Worm (Caenorhabditis elegans) whole organism, young adult: ENCODE results near the gene atg-7.
A peak's percentile ranks its signal among the peaks of the same experiment; 100 is the strongest.

Experiments used
- B0035.1 ChIP-seq: sonication (generic microtip); optimal IDR thresholded peaks from 2 replicates; lab custom pipeline; 2016; ENCODE audit warnings: missing genetic modification characterization, mild to moderate bottlenecking, missing compliant biosample characterization, missing genotype, missing genetic modification reagents
- D2030.7 ChIP-seq: fragments of 200-800 bp; sonication (Bioruptor generic); IDR thresholded peaks from 2 replicates; pipeline ENCODE4 v1.3.6; 2022; ENCODE audit warnings: missing genetic modification reagents, missing genetic modification characterization, missing compliant biosample characterization
- F10E7.11 ChIP-seq: sonication (generic microtip); optimal IDR thresholded peaks from 2 replicates; lab custom pipeline; 2017; ENCODE audit warnings: mild to moderate bottlenecking, missing genetic modification characterization, moderate library complexity, missing compliant biosample characterization
- F33H1.4 ChIP-seq: fragments of 200-800 bp; sonication (Bioruptor generic); IDR thresholded peaks from 2 replicates; pipeline ENCODE4 v1.3.6; 2022; ENCODE audit warnings: missing genetic modification reagents, missing genetic modification characterization, missing compliant biosample characterization
- F55B11.4 ChIP-seq: sonication (generic microtip); optimal IDR thresholded peaks from 2 replicates; lab custom pipeline; 2016; ENCODE audit warnings: missing compliant biosample characterization, missing genetic modification characterization, borderline replicate concordance; ENCODE audit not compliant: insufficient read depth
- F57A8.1 ChIP-seq: fragments of 200-800 bp; sonication (Bioruptor generic); optimal IDR thresholded peaks from 2 replicates; lab custom pipeline; 2018; ENCODE audit warnings: mild to moderate bottlenecking, missing genetic modification characterization, moderate library complexity, missing compliant biosample characterization
- F57C9.4 ChIP-seq: sonication (generic microtip); optimal IDR thresholded peaks from 2 replicates; lab custom pipeline; 2017; ENCODE audit warnings: mild to moderate bottlenecking, missing genetic modification characterization, missing compliant biosample characterization
- T07F8.4 ChIP-seq: sonication (generic microtip); optimal IDR thresholded peaks from 2 replicates; lab custom pipeline; 2016; ENCODE audit warnings: mild to moderate bottlenecking, missing genetic modification characterization, moderate library complexity, missing compliant biosample characterization
- T26A5.8 ChIP-seq: sonication (generic microtip); optimal IDR thresholded peaks from 2 replicates; lab custom pipeline; 2016; ENCODE audit warnings: missing genetic modification characterization, missing compliant biosample characterization
- Y53F4B.3 ChIP-seq: fragments of 200-800 bp; sonication (Bioruptor generic); IDR thresholded peaks from 2 replicates; pipeline ENCODE4 v1.3.6; 2022; ENCODE audit warnings: missing genetic modification reagents, missing genetic modification characterization, missing compliant biosample characterization
- ama-1 ChIP-seq, 3 experiments: fragments of 150-350 bp in 1 of 3; sonication (generic microtip) in 2 of 3; optimal IDR thresholded peaks; 2 replicates each; lab custom pipeline; 2014 to 2018; ENCODE audit warnings: missing biosample characterization in 2 of 3, missing genetic modification characterization in 2 of 3, missing genetic modification reagents in 2 of 3
- aptf-2 ChIP-seq: fragments of 200-800 bp; sonication (Bioruptor generic); conservative IDR thresholded peaks from 2 replicates; pipeline ENCODE4 v1.3.6; 2022; ENCODE audit warnings: missing genetic modification reagents, missing genetic modification characterization, missing compliant biosample characterization
- bed-1 ChIP-seq: fragments of 200-800 bp; sonication (Bioruptor generic); IDR thresholded peaks from 2 replicates; pipeline ENCODE4 v1.3.6; 2022; ENCODE audit warnings: missing genetic modification reagents, missing genetic modification characterization, missing compliant biosample characterization
- bed-2 ChIP-seq: fragments of 200-800 bp; sonication (Bioruptor generic); IDR thresholded peaks from 2 replicates; pipeline ENCODE4 v1.3.6; 2022; ENCODE audit warnings: missing genetic modification reagents, missing genetic modification characterization, missing compliant biosample characterization
- cebp-2 ChIP-seq: fragments of 200-800 bp; sonication (Bioruptor generic); IDR thresholded peaks from 2 replicates; pipeline ENCODE4 v1.3.6; 2022; ENCODE audit warnings: missing genetic modification characterization, missing compliant biosample characterization
- ceh-79 ChIP-seq: sonication (generic microtip); optimal IDR thresholded peaks from 2 replicates; lab custom pipeline; 2017; ENCODE audit warnings: mild to moderate bottlenecking, missing genetic modification characterization, missing compliant biosample characterization
- die-1 ChIP-seq: sonication (generic microtip); optimal IDR thresholded peaks from 2 replicates; lab custom pipeline; 2016; ENCODE audit warnings: missing genotype, mild to moderate bottlenecking, missing genetic modification characterization, missing compliant biosample characterization
- hlh-26 ChIP-seq: fragments of 200-800 bp; sonication (Bioruptor generic); conservative IDR thresholded peaks from 2 replicates; pipeline ENCODE4 v1.3.6; 2022; ENCODE audit warnings: missing genetic modification reagents, missing genetic modification characterization, missing compliant biosample characterization
- hmg-1.2 ChIP-seq: fragments of 200-800 bp; sonication (Bioruptor generic); IDR thresholded peaks from 2 replicates; pipeline ENCODE4 v1.3.6; 2022; ENCODE audit warnings: missing genetic modification reagents, missing genetic modification characterization, missing compliant biosample characterization
- lag-1 ChIP-seq: fragments of 200-800 bp; sonication (Bioruptor generic); IDR thresholded peaks from 2 replicates; pipeline ENCODE4 v1.3.6; 2022; ENCODE audit warnings: missing genetic modification reagents, missing genetic modification characterization, missing compliant biosample characterization
- let-526 ChIP-seq: fragments of 200-800 bp; sonication (Bioruptor generic); IDR thresholded peaks from 2 replicates; pipeline ENCODE4 v1.3.6; 2022; ENCODE audit warnings: missing genetic modification reagents, missing genetic modification characterization, missing compliant biosample characterization
- lin-26 ChIP-seq: fragments of 200-800 bp; sonication (Bioruptor generic); IDR thresholded peaks from 2 replicates; pipeline ENCODE4 v1.3.6; 2022; ENCODE audit warnings: missing genetic modification reagents, missing genetic modification characterization, missing compliant biosample characterization
- lin-40 ChIP-seq: sonication (generic microtip); optimal IDR thresholded peaks from 2 replicates; lab custom pipeline; 2016; ENCODE audit warnings: missing genetic modification characterization, mild to moderate bottlenecking, missing compliant biosample characterization, missing genotype, missing genetic modification reagents
- lsl-1 ChIP-seq: fragments of 200-800 bp; sonication (Bioruptor generic); optimal IDR thresholded peaks from 2 replicates; lab custom pipeline; 2018; ENCODE audit warnings: mild to moderate bottlenecking, missing genetic modification characterization, moderate library complexity, missing compliant biosample characterization
- madf-10 ChIP-seq: sonication (generic microtip); optimal IDR thresholded peaks from 2 replicates; lab custom pipeline; 2016; ENCODE audit warnings: mild to moderate bottlenecking, missing genetic modification characterization, missing compliant biosample characterization
- madf-3 ChIP-seq: fragments of 200-800 bp; sonication (Bioruptor generic); IDR thresholded peaks from 2 replicates; pipeline ENCODE4 v1.3.6; 2022; ENCODE audit warnings: missing genetic modification reagents, missing genetic modification characterization, missing compliant biosample characterization
- madf-8 ChIP-seq: fragments of 200-800 bp; sonication (Bioruptor generic); conservative IDR thresholded peaks from 2 replicates; pipeline ENCODE4 v1.3.6; 2022; ENCODE audit warnings: missing genetic modification reagents, missing genetic modification characterization, missing compliant biosample characterization
- nfya-2 ChIP-seq: fragments of 200-800 bp; sonication (Bioruptor generic); IDR thresholded peaks from 2 replicates; pipeline ENCODE4 v1.3.6; 2022; ENCODE audit warnings: missing genetic modification reagents, missing genetic modification characterization, missing compliant biosample characterization
- nhr-120 ChIP-seq: fragments of 200-800 bp; sonication (Bioruptor generic); IDR thresholded peaks from 2 replicates; pipeline ENCODE4 v1.3.6; 2022; ENCODE audit warnings: missing genetic modification characterization, missing compliant biosample characterization
- pbrm-1 ChIP-seq: fragments of 200-800 bp; sonication (Bioruptor generic); IDR thresholded peaks from 2 replicates; pipeline ENCODE4 v1.3.6; 2022; ENCODE audit warnings: missing genetic modification reagents, missing genetic modification characterization, missing compliant biosample characterization
- pha-4 ChIP-seq: fragments of 150-350 bp; sonication (generic microtip); optimal IDR thresholded peaks from 2 replicates; lab custom pipeline; 2014; ENCODE audit warnings: missing biosample characterization, missing genetic modification reagents, missing genetic modification characterization
- rcor-1 ChIP-seq: fragments of 200-800 bp; sonication (Bioruptor generic); IDR thresholded peaks from 2 replicates; pipeline ENCODE4 v1.3.6; 2022; ENCODE audit warnings: missing genetic modification reagents, missing genetic modification characterization, missing compliant biosample characterization
- rpc-1 ChIP-seq, 2 experiments: fragments of 150-350 bp in 1 of 2; sonication (generic microtip) in 1 of 2; optimal IDR thresholded peaks; 2 replicates each; lab custom pipeline; 2014 to 2018; ENCODE audit warnings: missing biosample characterization in 1 of 2, missing genetic modification characterization in 1 of 2, missing genetic modification reagents in 1 of 2, missing genotype in 1 of 2
- sdz-38 ChIP-seq: sonication (generic microtip); optimal IDR thresholded peaks from 2 replicates; lab custom pipeline; 2016; ENCODE audit warnings: missing genotype, missing genetic modification characterization, missing compliant biosample characterization
- somi-1 ChIP-seq: fragments of 200-800 bp; sonication (Bioruptor generic); optimal IDR thresholded peaks from 2 replicates; lab custom pipeline; 2018; ENCODE audit warnings: mild to moderate bottlenecking, missing genetic modification characterization, missing compliant biosample characterization
- tbp1 ChIP-seq: fragments of 200-800 bp; sonication (Bioruptor generic); optimal IDR thresholded peaks from 2 replicates; lab custom pipeline; 2018; ENCODE audit warnings: mild to moderate bottlenecking, missing genetic modification characterization, missing compliant biosample characterization
- tlf-1 ChIP-seq: fragments of 200-800 bp; sonication (Bioruptor generic); optimal IDR thresholded peaks from 2 replicates; lab custom pipeline; 2018; ENCODE audit warnings: mild to moderate bottlenecking, missing genetic modification characterization, missing compliant biosample characterization
- unc-62 ChIP-seq: fragments of 150-350 bp; optimal IDR thresholded peaks from 2 replicates; lab custom pipeline; 2014; ENCODE audit warnings: missing biosample characterization, missing genetic modification reagents, missing genetic modification characterization
- ztf-22 ChIP-seq: fragments of 200-800 bp; sonication (Bioruptor generic); optimal IDR thresholded peaks from 2 replicates; lab custom pipeline; 2018; ENCODE audit warnings: mild to moderate bottlenecking, missing genetic modification characterization, moderate library complexity, missing compliant biosample characterization
- ztf-25 ChIP-seq: fragments of 200-800 bp; sonication (Bioruptor generic); IDR thresholded peaks from 2 replicates; pipeline ENCODE4 v1.3.6; 2022; ENCODE audit warnings: missing genetic modification reagents, missing genetic modification characterization, missing compliant biosample characterization
- ztf-26 ChIP-seq: sonication (generic microtip); optimal IDR thresholded peaks from 2 replicates; lab custom pipeline; 2017; ENCODE audit warnings: missing genetic modification characterization, missing compliant biosample characterization

Gene atg-7

DNA sequence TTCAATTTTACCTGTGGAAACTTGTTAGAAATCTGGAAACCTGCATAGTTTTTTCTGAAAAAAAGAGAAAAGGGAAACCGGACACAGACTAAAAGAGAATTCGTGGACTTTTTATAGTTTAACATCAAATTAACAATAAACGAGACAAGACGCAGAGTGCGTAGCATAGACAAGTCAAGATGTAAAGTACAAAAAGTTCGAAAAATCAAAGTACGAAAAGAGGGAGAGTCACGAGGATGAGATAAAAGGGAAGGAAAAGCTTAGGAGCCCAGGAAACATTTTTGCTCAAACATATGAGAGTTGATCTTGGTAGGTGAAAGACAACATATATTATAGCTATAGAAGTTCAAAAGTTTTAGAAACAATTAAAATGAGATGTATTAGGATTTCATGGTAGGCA, 16.9 kb upstream of the atg-7 start, which contains the start of gene M7.12:
M7.12 (minus strand) TSS at position 188 of the 400 bp plus-strand sequence.
- TF ChIP-seq tlf-1 (GFP tag; lab: Kevin White, UChicago) (no peak), lin-40 (tag; lab: Kevin White, UChicago) (no peak), tbp1 (GFP tag; lab: Kevin White, UChicago) (no peak), sdz-38 (tag; lab: Kevin White, UChicago) (no peak)

DNA sequence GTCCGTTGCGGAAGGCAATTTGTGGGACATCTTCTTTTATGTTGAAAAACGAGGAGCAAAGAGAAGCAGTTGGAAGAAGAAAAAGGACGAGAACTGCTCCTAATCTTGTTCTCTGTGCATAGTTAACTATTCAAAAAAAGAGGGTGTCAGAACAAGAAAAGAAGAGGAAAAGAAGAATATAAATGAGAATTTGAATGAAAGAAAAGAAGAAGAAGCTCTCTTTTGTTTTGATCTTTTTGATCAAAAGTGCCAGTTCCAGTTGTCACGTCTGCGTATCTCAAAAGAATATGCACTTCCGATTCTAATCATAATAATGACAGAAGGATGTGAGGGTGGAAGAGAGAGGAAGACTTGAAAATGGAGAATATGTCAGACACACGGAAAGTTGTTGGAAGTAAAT, 14.1 kb upstream of the atg-7 start, which contains the start of gene M7.8:
M7.8 (minus strand) TSS at position 112 of the 400 bp plus-strand sequence.
- TF ChIP-seq rpc-1 (optimal IDR thresholded peaks at IDR 0.05; lab: Kevin White, UChicago) = no peak
- TF ChIP-seq rpc-1 (tag; optimal IDR thresholded peaks at IDR 0.05; lab: Kevin White, UChicago) = no peak
- no peak for TF ChIP-seq lag-1 (GFP tag; lab: Robert Waterston, UW)
- no peak for TF ChIP-seq F10E7.11
- no peak for TF ChIP-seq lsl-1
- TF ChIP-seq F33H1.4 (GFP tag; lab: Robert Waterston, UW) = no peak
- no peak for TF ChIP-seq F57A8.1 (GFP tag; lab: Kevin White, UChicago)
- TF ChIP-seq nhr-120 (GFP tag; lab: Robert Waterston, UW) = no peak
- TF ChIP-seq F57C9.4 (tag; lab: Kevin White, UChicago) = no peak
- no peak for TF ChIP-seq bed-2 (GFP tag; lab: Robert Waterston, UW)
- no peak for TF ChIP-seq rcor-1 (GFP tag; lab: Robert Waterston, UW)
- no peak for TF ChIP-seq F55B11.4 (tag; lab: Kevin White, UChicago)
- TF ChIP-seq madf-8 (GFP tag; lab: Robert Waterston, UW) = no peak
- no peak for TF ChIP-seq cebp-2 (GFP tag; lab: Robert Waterston, UW)
- TF ChIP-seq ceh-79 (tag; lab: Kevin White, UChicago) = no peak

DNA sequence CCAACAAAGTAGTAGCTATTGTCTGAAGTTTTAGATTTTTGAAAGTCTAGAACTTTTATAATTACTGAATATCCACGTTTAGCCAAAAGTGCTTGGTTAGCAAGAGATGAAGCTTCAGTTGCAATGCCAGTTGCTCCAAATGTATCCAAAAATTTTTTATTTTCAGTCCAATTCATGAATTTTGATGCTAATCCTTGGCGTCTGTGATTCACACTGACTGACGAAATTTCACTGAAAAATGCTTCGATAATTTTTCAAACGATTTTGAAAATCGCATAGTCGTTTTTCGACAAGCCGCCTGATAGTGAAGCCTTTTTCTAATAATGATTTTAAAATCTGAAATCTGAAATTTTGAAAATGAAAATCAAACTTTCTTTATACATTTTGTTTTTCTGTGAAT, 13.2 kb upstream of the atg-7 start:
- TF ChIP-seq bed-1 (GFP tag; lab: Robert Waterston, UW) = no peak

DNA sequence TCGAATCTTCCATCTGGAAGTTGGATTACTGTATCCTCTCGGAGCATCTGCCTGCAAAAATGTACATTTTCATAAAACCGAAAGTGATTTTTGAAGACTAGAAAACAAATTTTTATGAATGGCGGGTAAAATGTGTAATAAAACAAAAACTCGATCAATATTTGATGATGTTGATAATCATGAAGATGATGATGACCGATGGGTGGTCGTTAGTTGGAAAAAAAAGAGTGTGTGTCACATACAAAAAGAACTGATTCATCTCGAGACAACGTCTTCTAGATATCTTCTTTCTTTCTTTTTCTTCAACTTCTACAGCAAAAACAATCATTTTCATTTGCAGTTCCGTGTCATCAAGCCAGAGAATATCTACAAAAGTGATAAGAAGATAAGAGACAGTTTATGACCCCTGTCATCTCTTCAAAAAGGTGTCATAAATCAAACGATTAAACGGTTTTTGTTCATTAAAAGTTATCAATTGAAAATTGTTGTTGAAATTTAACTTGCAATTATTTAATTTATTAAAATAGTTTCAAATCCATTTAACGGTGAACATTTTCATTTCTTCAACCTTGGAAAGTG, 11.7 kb upstream of the atg-7 start, which contains the start of gene bcc-1:
bcc-1 (minus strand) TSS at position 51 of the 579 bp plus-strand sequence.
- TF ChIP-seq D2030.7 = no peak
- no peak for TF ChIP-seq ztf-25 (GFP tag; lab: Robert Waterston, UW)
- TF ChIP-seq F57C9.4 (tag; lab: Kevin White, UChicago) = no peak
- no peak for TF ChIP-seq lin-26 (GFP tag; lab: Robert Waterston, UW)
- no peak for TF ChIP-seq madf-3 (GFP tag; lab: Robert Waterston, UW)
- no peak for TF ChIP-seq sdz-38 (tag; lab: Kevin White, UChicago)
- no peak for TF ChIP-seq bed-2 (GFP tag; lab: Robert Waterston, UW)
- peak; percentile 49 for TF ChIP-seq somi-1 (GFP tag; lab: Kevin White, UChicago)
- no peak for TF ChIP-seq nfya-2 (GFP tag; lab: Robert Waterston, UW)
- TF ChIP-seq ztf-26 (tag; lab: Kevin White, UChicago) = peak; percentile 5
- TF ChIP-seq lin-40 (tag; lab: Kevin White, UChicago) = no peak
- no peak for TF ChIP-seq Y53F4B.3 (GFP tag; lab: Robert Waterston, UW)

DNA sequence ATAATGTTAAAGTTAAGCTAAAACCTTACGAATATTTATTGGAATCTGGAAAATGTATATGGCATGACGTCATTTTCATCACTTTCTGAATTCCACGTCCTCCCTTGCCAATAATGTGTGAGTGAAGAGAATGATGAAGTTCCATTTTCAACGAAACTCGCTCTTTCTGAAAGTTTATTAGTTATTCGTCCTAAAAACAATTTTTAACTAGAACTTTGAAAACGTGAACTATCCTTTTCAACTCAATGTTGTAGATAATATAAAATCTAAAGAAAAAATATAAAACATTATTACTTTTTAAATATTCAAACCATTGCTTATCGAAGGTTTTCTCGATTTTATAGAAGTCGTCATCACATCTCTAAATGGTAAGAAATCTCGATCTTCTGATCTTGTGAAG, 8.7 kb upstream of the atg-7 start, which contains the start of gene M7.7:
M7.7 (plus strand) TSS at position 301 of the 400 bp plus-strand sequence.
- no peak for TF ChIP-seq T26A5.8
- TF ChIP-seq ama-1 (optimal IDR thresholded peaks at IDR 0.05; lab: Kevin White, UChicago) = no peak
- no peak for TF ChIP-seq ama-1 (GFP tag; optimal IDR thresholded peaks at IDR 0.05; lab: Kevin White, UChicago)
- TF ChIP-seq hmg-1.2 (GFP tag; lab: Robert Waterston, UW) = no peak
- no peak for TF ChIP-seq madf-10
- no peak for TF ChIP-seq pha-4 (tag; lab: Kevin White, UChicago)
- no peak for TF ChIP-seq unc-62
- TF ChIP-seq die-1 (tag; lab: Kevin White, UChicago) = no peak
- no peak for TF ChIP-seq B0035.1 (tag; lab: Kevin White, UChicago)
- TF ChIP-seq pbrm-1 (GFP tag; lab: Robert Waterston, UW) = no peak
- no peak for TF ChIP-seq aptf-2 (GFP tag; lab: Robert Waterston, UW)
- no peak for TF ChIP-seq ztf-22 (GFP tag; lab: Kevin White, UChicago)
- no peak for TF ChIP-seq T07F8.4
- no peak for TF ChIP-seq let-526 (GFP tag; lab: Robert Waterston, UW)
- TF ChIP-seq hlh-26 (GFP tag; lab: Robert Waterston, UW) = no peak
- no peak for TF ChIP-seq F10E7.11
- TF ChIP-seq nhr-120 (GFP tag; lab: Robert Waterston, UW) = no peak
